Worm (Caenorhabditis elegans) whole organism, L4 larva: ENCODE results near the gene nrde-4.

Experiments used
- aha-1 ChIP-seq: fragments of 150-350 bp; peaks from one replicate; lab custom pipeline; 2014; ENCODE audit warnings: missing biosample characterization, missing genetic modification characterization
- aly-2 ChIP-seq: sonication (generic microtip); optimal IDR thresholded peaks from 2 replicates; lab custom pipeline; 2018; ENCODE audit warnings: missing biosample characterization, missing genetic modification characterization
- ceh-20 ChIP-seq: fragments of 200-800 bp; sonication (Bioruptor generic); IDR thresholded peaks from 2 replicates; pipeline ENCODE4 v1.3.6; 2022; ENCODE audit warnings: missing genetic modification reagents, missing genetic modification characterization, missing compliant biosample characterization
- daf-16 ChIP-seq, 3 experiments: sonication (generic microtip); optimal IDR thresholded peaks; 2 replicates each; lab custom pipeline; 2016 to 2017; ENCODE audit warnings: missing genetic modification characterization in 3 of 3, missing genetic modification reagents in 3 of 3, mild to moderate bottlenecking in 2 of 3, missing compliant biosample characterization in 2 of 3, missing biosample characterization in 1 of 3, moderate library complexity in 1 of 3
- dmd-6 ChIP-seq: fragments of 200-800 bp; sonication (Bioruptor generic); IDR thresholded peaks from 2 replicates; pipeline ENCODE4 v1.3.6; 2022; ENCODE audit warnings: missing genetic modification reagents, missing genetic modification characterization, missing compliant biosample characterization
- dve-1 ChIP-seq: sonication (generic microtip); optimal IDR thresholded peaks from 2 replicates; lab custom pipeline; 2017; ENCODE audit warnings: antibody characterized with exemption, mild to moderate bottlenecking, missing genetic modification characterization, missing compliant biosample characterization; ENCODE audit not compliant: insufficient read depth
- egl-27 ChIP-seq: sonication (generic microtip); optimal IDR thresholded peaks from 3 replicates; lab custom pipeline; 2017; ENCODE audit warnings: missing biosample characterization, missing genetic modification reagents, missing genetic modification characterization
- fkh-10 ChIP-seq: fragments of 150-350 bp; optimal IDR thresholded peaks from 2 replicates; lab custom pipeline; 2014; ENCODE audit warnings: missing biosample characterization, missing genetic modification reagents, missing genetic modification characterization
- gei-8 ChIP-seq: fragments of 200-800 bp; sonication (Bioruptor generic); optimal IDR thresholded peaks from 2 replicates; lab custom pipeline; 2018; ENCODE audit warnings: mild to moderate bottlenecking, missing genetic modification characterization, missing compliant biosample characterization
- hlh-11 ChIP-seq: fragments of 200-800 bp; sonication (Bioruptor generic); optimal IDR thresholded peaks from 2 replicates; lab custom pipeline; 2018; ENCODE audit warnings: mild to moderate bottlenecking, missing genetic modification characterization, missing compliant biosample characterization
- hmg-1.1 ChIP-seq: fragments of 200-800 bp; sonication (Bioruptor generic); IDR thresholded peaks from 2 replicates; pipeline ENCODE4 v1.3.6; 2022; ENCODE audit warnings: missing genetic modification reagents, missing genetic modification characterization, missing compliant biosample characterization
- jun-1 ChIP-seq: fragments of 150-350 bp; optimal IDR thresholded peaks from 2 replicates; lab custom pipeline; 2014; ENCODE audit warnings: missing biosample characterization, missing genetic modification reagents, missing genetic modification characterization
- lin-1 ChIP-seq: fragments of 200-800 bp; sonication (Bioruptor generic); IDR thresholded peaks from 2 replicates; pipeline ENCODE4 v1.3.6; 2022; ENCODE audit warnings: missing genetic modification reagents, missing genetic modification characterization, missing compliant biosample characterization
- mdl-1 ChIP-seq, 2 experiments: fragments of 150-350 bp in 1 of 2; sonication (generic microtip) in 1 of 2; optimal IDR thresholded peaks; 2 replicates each; lab custom pipeline; 2014 to 2017; ENCODE audit warnings: missing biosample characterization in 2 of 2, missing genetic modification characterization in 2 of 2
- mdt-29 ChIP-seq: fragments of 200-800 bp; sonication (Bioruptor generic); IDR thresholded peaks from 2 replicates; pipeline ENCODE4 v1.3.6; 2022; ENCODE audit warnings: missing genetic modification reagents, missing genetic modification characterization, missing compliant biosample characterization
- mxl-3 ChIP-seq: fragments of 200-800 bp; sonication (Bioruptor generic); optimal IDR thresholded peaks from 2 replicates; lab custom pipeline; 2018; ENCODE audit warnings: mild to moderate bottlenecking, missing genetic modification characterization, missing compliant biosample characterization
- nhr-102 ChIP-seq: sonication (generic microtip); optimal IDR thresholded peaks from 2 replicates; lab custom pipeline; 2016; ENCODE audit warnings: mild to moderate bottlenecking, missing genetic modification characterization, moderate library complexity, missing compliant biosample characterization
- nhr-28 ChIP-seq: fragments of 150-350 bp; optimal IDR thresholded peaks from 2 replicates; lab custom pipeline; 2014; ENCODE audit warnings: missing biosample characterization, missing genetic modification characterization
- nhr-42 ChIP-seq: fragments of 200-800 bp; sonication (Bioruptor generic); IDR thresholded peaks from 2 replicates; pipeline ENCODE4 v1.3.6; 2022; ENCODE audit warnings: missing genetic modification characterization, missing compliant biosample characterization
- nhr-77 ChIP-seq: fragments of 150-350 bp; optimal IDR thresholded peaks from 2 replicates; lab custom pipeline; 2014; ENCODE audit warnings: missing biosample characterization, missing genetic modification characterization
- pha-4 ChIP-seq, 2 experiments: fragments of 150-350 bp in 1 of 2; fragments of 200-800 bp in 1 of 2; sonication (Bioruptor generic) in 1 of 2; IDR thresholded peaks in 1 of 2; optimal IDR thresholded peaks in 1 of 2; 2 replicates each; pipeline versions ENCODE4 v1.3.6 to Lab custom; 2014 to 2022; ENCODE audit warnings: missing genetic modification characterization in 2 of 2, missing genetic modification reagents in 2 of 2, missing biosample characterization in 1 of 2, missing compliant biosample characterization in 1 of 2
- pqm-1 ChIP-seq: sonication (generic microtip); optimal IDR thresholded peaks from 2 replicates; lab custom pipeline; 2017; ENCODE audit warnings: missing biosample characterization, missing genetic modification characterization
- saeg-2 ChIP-seq: fragments of 200-800 bp; sonication (Bioruptor generic); IDR thresholded peaks from 2 replicates; pipeline ENCODE4 v1.3.6; 2022; ENCODE audit warnings: missing genetic modification reagents, missing genetic modification characterization, missing compliant biosample characterization
- spr-1 ChIP-seq: sonication (generic microtip); optimal IDR thresholded peaks from 2 replicates; lab custom pipeline; 2016; ENCODE audit warnings: mild to moderate bottlenecking, missing genetic modification characterization, missing compliant biosample characterization
- tra-1 ChIP-seq: fragments of 200-800 bp; sonication (Bioruptor generic); IDR thresholded peaks from 2 replicates; pipeline ENCODE4 v1.3.6; 2022; ENCODE audit warnings: missing genetic modification reagents, missing genetic modification characterization, missing compliant biosample characterization
- unc-130 ChIP-seq: sonication (generic microtip); optimal IDR thresholded peaks from 2 replicates; lab custom pipeline; 2016; ENCODE audit warnings: missing genetic modification reagents, missing genetic modification characterization, missing compliant biosample characterization
- unc-62 ChIP-seq, 3 experiments: fragments of 150-350 bp in 1 of 3; sonication (generic microtip); optimal IDR thresholded peaks in 2 of 3; peaks in 1 of 3; 1 replicate in 1 of 3; 2 replicates in 2 of 3; lab custom pipeline; 2014 to 2017; ENCODE audit warnings: missing biosample characterization in 3 of 3, missing genetic modification characterization in 3 of 3, missing genetic modification reagents in 3 of 3, missing genotype in 1 of 3
- vab-7 ChIP-seq: fragments of 200-800 bp; sonication (Bioruptor generic); IDR thresholded peaks from 2 replicates; pipeline ENCODE4 v1.3.6; 2022; ENCODE audit warnings: missing genetic modification reagents, missing genetic modification characterization, missing compliant biosample characterization
- zip-2 ChIP-seq: fragments of 150-350 bp; optimal IDR thresholded peaks from 2 replicates; lab custom pipeline; 2014; ENCODE audit warnings: missing biosample characterization, missing genetic modification characterization

The nrde-4 gene

DNA sequence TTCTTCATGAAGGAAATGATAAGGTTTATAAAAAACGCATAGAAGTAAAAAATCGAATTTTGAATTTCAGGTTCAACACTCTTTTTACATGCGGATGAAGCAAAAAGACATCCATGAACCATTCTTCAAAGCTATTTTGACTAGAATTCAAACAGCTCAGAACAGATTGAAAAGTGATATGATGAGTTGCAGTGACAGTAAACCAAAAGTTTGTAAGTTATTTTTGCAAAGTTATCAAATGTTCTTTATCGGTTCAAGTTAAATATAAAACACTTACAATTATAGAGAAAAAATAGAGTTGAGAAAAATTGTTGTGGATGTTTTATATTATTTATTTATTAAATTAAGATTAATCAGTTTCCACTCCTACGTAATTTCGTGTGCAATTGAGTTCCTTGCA lies 38.4 kb upstream of the nrde-4 start:
- peak; percentile 92 for TF ChIP-seq aha-1 (tag; lab: Kevin White, UChicago)
- no peak for TF ChIP-seq dve-1 (tag; lab: Kevin White, UChicago)
- TF ChIP-seq, all 104 proteins: peak for 1

DNA sequence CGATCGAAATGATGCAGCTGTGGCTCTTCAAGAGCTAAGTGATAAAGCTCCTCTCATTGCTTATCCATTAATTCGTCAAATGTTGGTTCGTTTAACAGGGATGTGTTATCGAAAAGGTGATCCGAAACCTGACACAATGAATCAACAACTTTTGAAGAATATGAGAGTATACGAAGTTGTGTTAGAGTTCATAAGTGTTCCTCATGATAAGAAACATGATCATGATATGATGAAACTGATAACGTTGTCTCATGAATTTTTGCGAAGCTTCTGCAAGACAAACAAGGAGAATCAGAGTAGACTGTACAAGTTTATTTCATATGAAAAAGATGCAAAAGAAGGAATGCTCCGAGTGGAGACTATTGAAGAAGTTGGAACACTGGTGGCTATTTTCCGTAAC lies 35.3 kb upstream of the nrde-4 start:
- TF ChIP-seq fkh-10 (GFP tag; lab: Kevin White, UChicago) (no peak), aly-2 (no peak), nhr-28 (tag; lab: Kevin White, UChicago) (peak; percentile 36), pqm-1 (tag; lab: Kevin White, UChicago) (peak; percentile 60), hlh-11 (tag; lab: Kevin White, UChicago) (peak; percentile 7), unc-62 (GFP tag; optimal IDR thresholded peaks at IDR 0.05 in 1 of 2; lab: Kevin White, UChicago) (peak in 1 of 2 experiments; percentile 63), unc-62 (tag; optimal IDR thresholded peaks at IDR 0.05; lab: Kevin White, UChicago) (no peak), dmd-6 (no peak), daf-16 (GFP tag; optimal IDR thresholded peaks at IDR 0.05; lab: Kevin White, UChicago) (no peak), daf-16 (tag; optimal IDR thresholded peaks at IDR 0.05; lab: Kevin White, UChicago) (peak; percentile 76), nhr-102 (tag; lab: Kevin White, UChicago) (no peak), spr-1 (tag; lab: Kevin White, UChicago) (no peak)

DNA sequence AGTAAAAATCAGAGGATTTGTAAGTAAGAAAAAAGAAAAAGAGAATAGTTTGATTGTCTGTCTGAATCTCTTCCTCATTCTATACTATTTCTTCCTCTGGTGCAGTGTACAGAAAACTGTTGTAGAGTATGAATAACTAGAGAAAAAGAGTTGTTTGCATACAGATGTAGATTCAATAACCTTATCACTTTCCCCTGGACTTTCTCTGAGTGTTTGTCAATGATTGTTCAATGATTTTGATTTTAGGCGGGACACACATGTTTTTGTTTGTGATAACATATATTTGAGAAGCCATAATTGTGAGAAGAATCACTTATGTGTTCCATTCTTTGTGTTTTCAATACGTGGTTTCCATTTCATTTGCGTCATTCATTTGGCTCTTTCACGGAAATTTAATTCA lies 25.1 kb upstream of the nrde-4 start:
- TF ChIP-seq pqm-1 (tag; lab: Kevin White, UChicago), result peak; percentile 85
- TF ChIP-seq hlh-11 (tag; lab: Kevin White, UChicago), result peak; percentile 67
- TF ChIP-seq daf-16 (GFP tag; optimal IDR thresholded peaks at IDR 0.05; lab: Kevin White, UChicago), result no peak
- peak; percentile 91 for TF ChIP-seq daf-16 (tag; optimal IDR thresholded peaks at IDR 0.05; lab: Kevin White, UChicago)
- peak; percentile 28; the same call in 1 of the 2 replicates for TF ChIP-seq dmd-6
- peak; percentile 40 for TF ChIP-seq nhr-77 (tag; lab: Kevin White, UChicago)
- no peak for TF ChIP-seq jun-1
- TF ChIP-seq dve-1 (tag; lab: Kevin White, UChicago), result peak; percentile 60
- no peak for TF ChIP-seq vab-7 (GFP tag; lab: Robert Waterston, UW)
- peak; percentile 72 for TF ChIP-seq nhr-28 (tag; lab: Kevin White, UChicago)
- TF ChIP-seq, all 104 proteins: peak for 7

DNA sequence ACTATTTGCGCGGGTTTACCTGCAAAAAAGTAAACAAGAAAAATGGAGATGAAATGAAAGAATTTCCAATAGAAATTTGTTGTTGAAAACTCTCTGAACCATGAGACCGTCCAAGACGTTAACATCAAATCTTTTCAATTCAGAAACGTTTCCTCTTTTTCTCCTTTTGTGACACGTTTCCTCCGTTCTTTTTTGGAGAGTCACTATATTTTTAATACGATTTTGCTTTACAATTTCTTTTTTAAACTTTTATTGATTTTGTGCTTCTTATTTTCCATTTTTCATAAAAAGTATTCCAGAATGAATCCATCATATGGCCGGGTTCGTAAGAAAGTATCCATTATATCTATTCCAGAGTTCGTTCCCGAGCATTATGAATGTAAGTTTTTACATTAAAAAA lies 20.8 kb upstream of the nrde-4 start, which contains the start of gene itr-1:
Gene itr-1 (plus strand): TSS at position 301 of the 400 bp plus-strand sequence.
- TF ChIP-seq nhr-77 (tag; lab: Kevin White, UChicago) (no peak), egl-27 (tag; lab: Kevin White, UChicago) (no peak), ceh-20 (no peak), zip-2 (tag; lab: Kevin White, UChicago) (no peak), dve-1 (tag; lab: Kevin White, UChicago) (no peak), pha-4 (GFP tag; IDR thresholded peaks at IDR 0.05; lab: Robert Waterston, UW) (no peak), pha-4 (tag; optimal IDR thresholded peaks at IDR 0.05; lab: Kevin White, UChicago) (no peak), mxl-3 (GFP tag; lab: Kevin White, UChicago) (no peak), mdt-29 (no peak), fkh-10 (GFP tag; lab: Kevin White, UChicago) (no peak), lin-1 (GFP tag; lab: Robert Waterston, UW) (no peak), gei-8 (GFP tag; lab: Kevin White, UChicago) (no peak), saeg-2 (no peak), mdl-1 (tag; optimal IDR thresholded peaks at IDR 0.05; lab: Kevin White, UChicago) (no peak), pqm-1 (tag; lab: Kevin White, UChicago) (no peak), tra-1 (GFP tag; lab: Robert Waterston, UW) (no peak), daf-16 (GFP tag; optimal IDR thresholded peaks at IDR 0.05; lab: Kevin White, UChicago) (no peak), daf-16 (tag; optimal IDR thresholded peaks at IDR 0.05; lab: Kevin White, UChicago) (no peak), hmg-1.1 (GFP tag; lab: Robert Waterston, UW) (no peak), unc-130 (GFP tag; lab: Kevin White, UChicago) (no peak)

DNA sequence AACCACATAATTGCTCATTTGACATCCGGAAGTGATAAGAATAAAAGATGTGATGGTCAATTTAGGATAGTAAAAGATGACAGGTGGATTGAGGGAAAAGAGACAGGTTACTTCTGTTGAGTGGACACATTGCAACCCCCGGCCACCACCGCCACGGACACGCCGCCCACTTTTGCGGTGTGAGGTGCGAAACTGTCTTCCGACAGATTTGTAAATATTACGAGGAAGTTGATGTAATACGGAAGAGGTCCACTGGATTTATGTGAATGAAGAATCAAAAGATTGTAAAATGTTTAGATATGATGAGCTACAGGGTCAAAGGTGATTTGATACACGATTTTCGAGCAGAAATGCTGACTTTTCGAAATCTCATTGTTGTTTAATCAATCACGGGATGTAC lies 18.8 kb upstream of the nrde-4 start, which contains the start of gene C08G9.2:
Gene C08G9.2 (minus strand): TSS at position 101 of the 400 bp plus-strand sequence.
- TF ChIP-seq nhr-42 (GFP tag; lab: Robert Waterston, UW), result no peak
- TF ChIP-seq aha-1 (tag; lab: Kevin White, UChicago), result peak; percentile 40
